Fruit fly (Drosophila melanogaster) whole organism, embryonic: ENCODE measurements around the gene CG16854.
A peak's percentile ranks its signal among the peaks of the same experiment; 100 is the strongest.

Experiments used
- CG10267 ChIP-seq: fragments of 200-800 bp; sonication (Bioruptor generic); optimal IDR thresholded peaks from 2 replicates; lab custom pipeline; 2018; ENCODE audit warnings: missing biosample characterization, mild to moderate bottlenecking, missing genetic modification characterization, moderate library complexity
- CG10543 ChIP-seq: fragments of 200-800 bp; sonication (Bioruptor generic); optimal IDR thresholded peaks from 3 replicates; lab custom pipeline; 2017; ENCODE audit warnings: missing biosample characterization, mild to moderate bottlenecking, missing genetic modification characterization, moderate library complexity
- CG11247 ChIP-seq: fragments of 200-800 bp; sonication (Bioruptor generic); IDR thresholded peaks from 2 replicates; pipeline ENCODE4 v1.3.6; 2022; ENCODE audit warnings: missing biosample characterization, missing genetic modification characterization
- CG12071 ChIP-seq: fragments of 200-800 bp; sonication (Bioruptor generic); optimal IDR thresholded peaks from 3 replicates; lab custom pipeline; 2018; ENCODE audit warnings: missing biosample characterization, mild to moderate bottlenecking, missing genetic modification characterization
- CG13424 ChIP-seq: fragments of 200-800 bp; sonication (Bioruptor generic); optimal IDR thresholded peaks from 2 replicates; lab custom pipeline; 2019; ENCODE audit warnings: missing biosample characterization, mild to moderate bottlenecking, missing genetic modification characterization, moderate library complexity
- CG14710 ChIP-seq: fragments of 200-800 bp; sonication (Bioruptor generic); optimal IDR thresholded peaks from 3 replicates; lab custom pipeline; 2019; ENCODE audit warnings: missing biosample characterization, mild to moderate bottlenecking, missing genetic modification characterization, moderate library complexity
- CG15696 ChIP-seq: fragments of 200-800 bp; sonication (Bioruptor generic); optimal IDR thresholded peaks from 2 replicates; lab custom pipeline; 2019; ENCODE audit warnings: missing biosample characterization, mild to moderate bottlenecking, missing genetic modification characterization, moderate library complexity
- CG16813 ChIP-seq: fragments of 200-800 bp; sonication (Bioruptor generic); IDR thresholded peaks from 3 replicates; pipeline ENCODE4 v1.3.6; 2022; ENCODE audit warnings: missing biosample characterization, missing genetic modification characterization; ENCODE audit not compliant: partially characterized antibody
- CG16863 ChIP-seq: fragments of 200-800 bp; sonication (Bioruptor generic); optimal IDR thresholded peaks from 3 replicates; lab custom pipeline; 2016; ENCODE audit warnings: missing biosample characterization, missing genetic modification characterization
- CG18599 ChIP-seq: fragments of 200-800 bp; sonication (Bioruptor generic); optimal IDR thresholded peaks from 3 replicates; lab custom pipeline; 2017; ENCODE audit warnings: missing biosample characterization, missing genetic modification characterization, mild to moderate bottlenecking, moderate library complexity, missing genetic modification reagents
- CG18619 ChIP-seq: fragments of 200-800 bp; sonication (Bioruptor generic); optimal IDR thresholded peaks from 3 replicates; lab custom pipeline; 2017; ENCODE audit warnings: missing biosample characterization, mild to moderate bottlenecking, missing genetic modification characterization
- CG2875 ChIP-seq: fragments of 200-800 bp; sonication (Bioruptor generic); optimal IDR thresholded peaks from 2 replicates; lab custom pipeline; 2017; ENCODE audit warnings: missing biosample characterization, mild to moderate bottlenecking, missing genetic modification characterization, missing genetic modification reagents
- CG30403 ChIP-seq: fragments of 200-800 bp; sonication (Bioruptor generic); optimal IDR thresholded peaks from 3 replicates; lab custom pipeline; 2016; ENCODE audit warnings: missing biosample characterization, missing genetic modification characterization
- CG32767 ChIP-seq: fragments of 200-800 bp; sonication (Bioruptor generic); IDR thresholded peaks from 2 replicates; pipeline ENCODE4 v1.3.6; 2022; ENCODE audit warnings: missing biosample characterization, missing genetic modification characterization
- CG3407 ChIP-seq: fragments of 200-800 bp; sonication (Bioruptor generic); optimal IDR thresholded peaks from 2 replicates; lab custom pipeline; 2018; ENCODE audit warnings: missing biosample characterization, mild to moderate bottlenecking, missing genetic modification characterization
- CG4404 ChIP-seq: fragments of 200-800 bp; sonication (Bioruptor generic); IDR thresholded peaks from 2 replicates; pipeline ENCODE4 v1.3.6; 2022; ENCODE audit warnings: missing biosample characterization, missing genetic modification characterization
- CG4730 ChIP-seq: fragments of 200-800 bp; sonication (Bioruptor generic); IDR thresholded peaks from 2 replicates; pipeline ENCODE4 v1.3.6; 2022; ENCODE audit warnings: missing biosample characterization, missing genetic modification characterization
- CG5180 ChIP-seq: fragments of 200-800 bp; sonication (Bioruptor generic); optimal IDR thresholded peaks from 3 replicates; lab custom pipeline; 2017; ENCODE audit warnings: missing biosample characterization, missing genetic modification characterization, mild to moderate bottlenecking, moderate library complexity, missing genetic modification reagents
- CG6272 ChIP-seq: fragments of 200-800 bp; sonication (Bioruptor generic); IDR thresholded peaks from 2 replicates; pipeline ENCODE4 v1.3.6; 2022; ENCODE audit warnings: missing biosample characterization, missing genetic modification characterization
- CG7556 ChIP-seq: fragments of 200-800 bp; sonication (Bioruptor generic); optimal IDR thresholded peaks from 2 replicates; lab custom pipeline; 2017; ENCODE audit warnings: missing biosample characterization, mild to moderate bottlenecking, missing genetic modification characterization
- CG9817 ChIP-seq: fragments of 200-800 bp; sonication (Bioruptor generic); optimal IDR thresholded peaks from 2 replicates; lab custom pipeline; 2018; ENCODE audit warnings: missing biosample characterization, mild to moderate bottlenecking, missing genetic modification characterization, moderate library complexity
- ERR ChIP-seq: fragments of 200-800 bp; sonication (Bioruptor generic); optimal IDR thresholded peaks from 2 replicates; lab custom pipeline; 2016; ENCODE audit warnings: missing biosample characterization, missing genetic modification characterization
- Ets65A ChIP-seq: fragments of 200-800 bp; sonication (Bioruptor generic); peaks from one replicate; lab custom pipeline; 2016; ENCODE audit warnings: missing biosample characterization, missing genetic modification characterization
- H2.0 ChIP-seq: fragments of 200-800 bp; sonication (Bioruptor generic); IDR thresholded peaks from 2 replicates; pipeline ENCODE4 v1.3.6; 2022; ENCODE audit warnings: missing biosample characterization, missing genetic modification characterization
- HHEX ChIP-seq: fragments of 200-800 bp; sonication (Bioruptor generic); optimal IDR thresholded peaks from 3 replicates; lab custom pipeline; 2017; ENCODE audit warnings: missing biosample characterization, mild to moderate bottlenecking, missing genetic modification characterization, missing genetic modification reagents
- Med ChIP-seq: fragments of 200-800 bp; sonication (Bioruptor generic); peaks from one replicate; lab custom pipeline; 2016; ENCODE audit warnings: missing biosample characterization, missing genetic modification characterization, mild to moderate bottlenecking, inconsistent platforms, moderate library complexity
- Mes4 ChIP-seq: fragments of 200-800 bp; sonication (Bioruptor generic); optimal IDR thresholded peaks from 2 replicates; lab custom pipeline; 2016; ENCODE audit warnings: missing biosample characterization, missing genetic modification characterization
- Ptx1 ChIP-seq: fragments of 200-800 bp; sonication (Bioruptor generic); IDR thresholded peaks from 2 replicates; pipeline ENCODE4 v1.3.6; 2022; ENCODE audit warnings: missing biosample characterization, missing genetic modification characterization
- Taf1 ChIP-seq: fragments of 200-800 bp; sonication (Bioruptor generic); IDR thresholded peaks from 2 replicates; pipeline ENCODE4 v1.3.6; 2022; ENCODE audit warnings: missing biosample characterization, missing genetic modification characterization
- Usf ChIP-seq: fragments of 200-800 bp; sonication (Bioruptor generic); optimal IDR thresholded peaks from 2 replicates; lab custom pipeline; 2017; ENCODE audit warnings: missing genotype, missing biosample characterization, missing genetic modification characterization
- Xrp1 ChIP-seq: fragments of 200-800 bp; sonication (Bioruptor generic); IDR thresholded peaks from 2 replicates; pipeline ENCODE4 v1.3.6; 2022; ENCODE audit warnings: missing biosample characterization, missing genetic modification characterization
- ac ChIP-seq: fragments of 200-800 bp; sonication (Bioruptor generic); optimal IDR thresholded peaks from 3 replicates; lab custom pipeline; 2017; ENCODE audit warnings: missing biosample characterization, mild to moderate bottlenecking, missing genetic modification characterization
- az2 ChIP-seq: fragments of 200-800 bp; sonication (Bioruptor generic); optimal IDR thresholded peaks from 3 replicates; lab custom pipeline; 2016; ENCODE audit warnings: missing biosample characterization, missing genetic modification characterization
- corto ChIP-seq: fragments of 200-800 bp; sonication (Bioruptor generic); optimal IDR thresholded peaks from 2 replicates; lab custom pipeline; 2016; ENCODE audit warnings: missing biosample characterization, mild to moderate bottlenecking, missing genetic modification characterization, moderate library complexity
- crol ChIP-seq: fragments of 200-800 bp; sonication (Bioruptor generic); IDR thresholded peaks from 2 replicates; pipeline ENCODE4 v1.3.6; 2022; ENCODE audit warnings: missing biosample characterization, missing genetic modification characterization
- dpn ChIP-seq, 2 experiments: fragments of 200-800 bp; sonication (Bioruptor generic); optimal IDR thresholded peaks; 3 replicates each; lab custom pipeline; 2016; ENCODE audit warnings: missing biosample characterization in 2 of 2, missing genetic modification characterization in 2 of 2
- hbn ChIP-seq: fragments of 200-800 bp; sonication (Bioruptor generic); IDR thresholded peaks from 2 replicates; pipeline ENCODE4 v1.3.6; 2022; ENCODE audit warnings: missing biosample characterization, missing genetic modification characterization; ENCODE audit not compliant: partially characterized antibody
- hkb ChIP-seq, 2 experiments: fragments of 200-800 bp in 1 of 2; fragments of >200 bp in 1 of 2; sonication (Bioruptor generic) in 1 of 2; IDR thresholded peaks in 1 of 2; optimal IDR thresholded peaks in 1 of 2; 2 replicates each; pipeline versions ENCODE4 v1.3.6 to Lab custom; 2017 to 2022; ENCODE audit warnings: missing biosample characterization in 1 of 2, missing genetic modification characterization in 1 of 2
- ind ChIP-seq: fragments of 200-800 bp; sonication (Bioruptor generic); optimal IDR thresholded peaks from 3 replicates; lab custom pipeline; 2016; ENCODE audit warnings: missing biosample characterization, missing genetic modification characterization
- jumu ChIP-seq: fragments of 200-800 bp; sonication (Bioruptor generic); optimal IDR thresholded peaks from 3 replicates; lab custom pipeline; 2016; ENCODE audit warnings: missing biosample characterization, missing genetic modification characterization
- lab ChIP-seq: fragments of 200-800 bp; sonication (Bioruptor generic); optimal IDR thresholded peaks from 3 replicates; lab custom pipeline; 2017; ENCODE audit warnings: missing biosample characterization, missing genetic modification characterization, mild to moderate bottlenecking, moderate library complexity, missing genetic modification reagents
- nerfin-2 ChIP-seq: fragments of 200-800 bp; sonication (Bioruptor generic); IDR thresholded peaks from 2 replicates; pipeline ENCODE4 v1.3.6; 2022; ENCODE audit warnings: missing biosample characterization, missing genetic modification characterization; ENCODE audit not compliant: partially characterized antibody
- salm ChIP-seq: fragments of 200-800 bp; sonication (Bioruptor generic); optimal IDR thresholded peaks from 2 replicates; lab custom pipeline; 2018; ENCODE audit warnings: missing biosample characterization, mild to moderate bottlenecking, missing genetic modification characterization
- shn ChIP-seq: fragments of 200-800 bp; sonication (Bioruptor generic); optimal IDR thresholded peaks from 3 replicates; lab custom pipeline; 2016; ENCODE audit warnings: missing biosample characterization, missing genetic modification characterization
- sna ChIP-seq: fragments of 200-800 bp; sonication (Bioruptor generic); IDR thresholded peaks from 2 replicates; pipeline ENCODE4 v1.3.6; 2022; ENCODE audit warnings: missing biosample characterization, missing genetic modification characterization; ENCODE audit not compliant: partially characterized antibody
- sr ChIP-seq: fragments of 200-800 bp; sonication (Bioruptor generic); IDR thresholded peaks from 3 replicates; pipeline ENCODE4 v1.3.6; 2022; ENCODE audit warnings: missing biosample characterization, missing genetic modification characterization
- vvl ChIP-seq: fragments of 200-800 bp; sonication (Bioruptor generic); IDR thresholded peaks from 2 replicates; pipeline ENCODE4 v1.3.6; 2022; ENCODE audit warnings: missing biosample characterization, missing genetic modification characterization

Gene CG16854

DNA sequence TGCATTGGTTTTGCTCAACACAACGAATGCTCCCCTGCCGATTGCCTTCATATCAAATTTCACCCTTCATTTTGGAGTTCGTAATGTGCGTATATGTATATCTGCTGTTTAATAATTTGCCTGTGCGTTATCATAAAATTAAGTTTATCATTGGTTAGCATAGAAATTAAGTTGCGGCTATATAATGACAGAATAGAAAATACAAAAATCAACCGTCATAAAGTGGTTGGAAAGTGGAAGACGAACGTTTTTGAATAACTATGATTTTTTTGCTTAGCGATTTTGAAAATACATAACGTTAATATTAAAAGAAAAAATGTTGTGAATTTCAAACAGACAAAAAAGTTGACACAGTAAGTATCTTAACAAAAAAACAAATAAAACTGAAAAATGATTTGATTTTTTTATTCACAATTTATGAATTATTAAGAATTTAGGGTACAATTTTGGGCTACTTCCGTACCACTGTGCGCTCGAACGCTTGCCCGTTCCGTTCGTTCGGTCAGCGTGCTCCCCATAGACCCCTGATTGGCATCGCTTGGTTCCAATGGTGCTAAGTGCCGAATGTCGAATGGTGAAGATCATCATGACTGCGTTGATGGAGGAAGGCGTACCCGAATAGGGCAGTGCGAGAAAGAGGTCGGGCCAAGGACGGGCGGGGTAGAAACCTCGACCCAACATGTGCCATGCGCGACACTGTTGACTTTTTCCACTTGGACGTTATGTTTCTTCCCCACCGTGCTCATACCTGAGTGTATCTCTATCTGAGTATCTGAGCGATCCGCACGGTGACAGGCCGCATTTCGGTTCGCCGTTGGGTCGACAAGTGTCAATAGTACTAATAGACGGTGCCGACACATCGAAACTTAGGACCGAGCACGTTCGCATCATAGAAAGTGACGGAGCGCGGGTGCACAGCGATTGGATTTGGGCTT lies 48.7 kb upstream of the CG16854 start (continued):
- TF ChIP-seq CG10267 (tag; lab: Kevin White, UChicago) (peak; percentile 56), CG10543 (peak; percentile 47), Usf (peak; percentile 24), Mes4 (GFP tag; lab: Kevin White, UChicago) (peak; percentile 62), H2.0 (GFP tag; lab: Robert Waterston, UW) (peak; percentile 39), ac (GFP tag; lab: Kevin White, UChicago) (no peak), CG2875 (GFP tag; lab: Kevin White, UChicago) (peak; percentile 17), CG15696 (tag; lab: Kevin White, UChicago) (no peak), Med (GFP tag; lab: Kevin White, UChicago) (peak; percentile 75), CG12071 (no peak), CG18619 (GFP tag; lab: Kevin White, UChicago) (peak; percentile 49), crol (GFP tag; lab: Robert Waterston, UW) (peak; percentile 88), CG5180 (GFP tag; lab: Kevin White, UChicago) (peak; percentile 84), nerfin-2 (0 out of 2 replicates have a peak, but pooled peaks have one; percentile 40), salm (tag; lab: Kevin White, UChicago) (peak; percentile 30), CG4404 (no peak), CG11247 (peak; percentile 10; the same call in 1 of the 2 replicates), shn (GFP tag; lab: Kevin White, UChicago) (peak; percentile 25), CG16813 (GFP tag; lab: Robert Waterston, UW) (no peak), CG6272 (GFP tag; lab: Robert Waterston, UW) (0 out of 2 replicates have a peak, but pooled peaks have one; percentile 20), CG3407 (GFP tag; lab: Kevin White, UChicago) (peak; percentile 8), CG30403 (GFP tag; lab: Kevin White, UChicago) (peak; percentile 81), ind (GFP tag; lab: Kevin White, UChicago) (peak; percentile 30), CG18599 (GFP tag; lab: Kevin White, UChicago) (peak; percentile 42), dpn (GFP tag; optimal IDR thresholded peaks at IDR 0.05; lab: Kevin White, UChicago) (peak; percentile 19 to 51), Ets65A (GFP tag; lab: Kevin White, UChicago) (peak; percentile 67), lab (GFP tag; lab: Kevin White, UChicago) (peak; percentile 35), Ptx1 (GFP tag; lab: Robert Waterston, UW) (peak; percentile 72), Xrp1 (peak; percentile 30; the same call in 1 of the 2 replicates), CG4730 (GFP tag; lab: Robert Waterston, UW) (peak; percentile 22; the same call in 1 of the 2 replicates), CG16863 (GFP tag; lab: Kevin White, UChicago) (peak; percentile 36), sr (GFP tag; lab: Robert Waterston, UW) (no peak), CG9817 (peak; percentile 17), hkb (optimal IDR thresholded peaks at IDR 0.05; lab: Kevin White, UChicago) (no peak), hkb (GFP tag; IDR thresholded peaks at IDR 0.05; lab: Robert Waterston, UW) (peak; percentile 23; the same call in 1 of the 2 replicates), sna (no peak), jumu (no peak), vvl (peak; percentile 45; the same call in 1 of the 2 replicates), CG13424 (tag; lab: Kevin White, UChicago) (peak; percentile 63), hbn (GFP tag; lab: Robert Waterston, UW) (no peak), az2 (GFP tag; lab: Kevin White, UChicago) (peak; percentile 71), CG32767 (peak; percentile 48; the same call in 1 of the 2 replicates), HHEX (GFP tag; lab: Kevin White, UChicago) (no peak), ERR (GFP tag; lab: Kevin White, UChicago) (no peak), CG14710 (tag; lab: Kevin White, UChicago) (peak; percentile 22), Taf1 (GFP tag; lab: Robert Waterston, UW) (no peak), CG7556 (GFP tag; lab: Kevin White, UChicago) (peak; percentile 84), corto (GFP tag; lab: Kevin White, UChicago) (no peak)
